Worm (Caenorhabditis elegans) whole organism, L4 larva: ENCODE data around the gene dnj-7.

Experiments
- F26F4.8 ChIP-seq: fragments of 200-800 bp; sonication (Bioruptor generic); conservative IDR thresholded peaks from 2 replicates; pipeline ENCODE4 v1.3.6; 2022; ENCODE audit warnings: missing genetic modification characterization, missing compliant biosample characterization
- F49E8.2 ChIP-seq: sonication (generic microtip); optimal IDR thresholded peaks from 2 replicates; lab custom pipeline; 2016; ENCODE audit warnings: missing compliant biosample characterization, mild to moderate bottlenecking, missing genetic modification characterization, borderline replicate concordance
- R02D3.7 ChIP-seq: fragments of 150-350 bp; sonication (generic microtip); optimal IDR thresholded peaks from 3 replicates; lab custom pipeline; 2014; ENCODE audit warnings: missing biosample characterization, missing genetic modification characterization
- ceh-32 ChIP-seq: sonication (generic microtip); optimal IDR thresholded peaks from 2 replicates; lab custom pipeline; 2016; ENCODE audit warnings: mild to moderate bottlenecking, missing genetic modification characterization, missing compliant biosample characterization; ENCODE audit not compliant: poor library complexity
- egl-43 ChIP-seq: fragments of 200-800 bp; sonication (Bioruptor generic); IDR thresholded peaks from 2 replicates; pipeline ENCODE4 v1.3.6; 2022; ENCODE audit warnings: missing genetic modification reagents, missing genetic modification characterization, missing compliant biosample characterization
- lin-13 ChIP-seq: fragments of 150-350 bp; optimal IDR thresholded peaks from 2 replicates; lab custom pipeline; 2014; ENCODE audit warnings: missing biosample characterization, missing genetic modification reagents, missing genetic modification characterization
- lin-15B ChIP-seq: fragments of 150-350 bp; sonication (generic microtip); optimal IDR thresholded peaks from 3 replicates; lab custom pipeline; 2014; ENCODE audit warnings: missing biosample characterization, missing genetic modification characterization
- nhr-11 ChIP-seq: fragments of 150-350 bp; optimal IDR thresholded peaks from 2 replicates; lab custom pipeline; 2014; ENCODE audit warnings: missing biosample characterization, missing genetic modification characterization
- pqm-1 ChIP-seq: sonication (generic microtip); optimal IDR thresholded peaks from 2 replicates; lab custom pipeline; 2017; ENCODE audit warnings: missing biosample characterization, missing genetic modification characterization
- snpc-4 ChIP-seq: fragments of 150-350 bp; optimal IDR thresholded peaks from 2 replicates; lab custom pipeline; 2014; ENCODE audit warnings: missing biosample characterization, missing genetic modification characterization
- unc-62 ChIP-seq, 3 experiments: fragments of 150-350 bp in 1 of 3; sonication (generic microtip); optimal IDR thresholded peaks in 2 of 3; peaks in 1 of 3; 1 replicate in 1 of 3; 2 replicates in 2 of 3; lab custom pipeline; 2014 to 2017; ENCODE audit warnings: missing biosample characterization in 3 of 3, missing genetic modification characterization in 3 of 3, missing genetic modification reagents in 3 of 3, missing genotype in 1 of 3

DNA sequence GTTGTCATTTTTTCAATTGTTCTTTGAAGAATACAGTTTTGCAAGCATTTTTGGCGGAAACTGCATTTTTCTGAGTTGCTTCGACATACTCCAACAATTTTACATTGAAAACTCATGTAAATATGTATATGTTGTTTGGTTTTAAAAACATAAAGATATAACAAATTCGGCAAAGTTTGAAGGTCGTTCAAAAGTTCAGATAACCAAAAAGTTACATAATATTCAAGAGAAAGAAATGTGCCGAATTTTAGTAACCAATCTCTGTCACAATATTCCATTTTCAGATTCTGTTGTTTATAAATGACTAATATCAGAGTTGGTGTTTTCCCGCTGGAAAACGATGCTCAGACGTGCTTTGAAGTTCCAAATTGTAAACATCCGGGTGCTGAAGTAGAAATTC, 12.1 kb downstream of the dnj-7 start, which contains the start of gene ZK867.2:
- TF ChIP-seq nhr-11 (tag; lab: Kevin White, UChicago) (no peak), unc-62 (GFP tag; optimal IDR thresholded peaks at IDR 0.05 in 1 of 2; lab: Kevin White, UChicago) (no peak), unc-62 (tag; optimal IDR thresholded peaks at IDR 0.05; lab: Kevin White, UChicago) (no peak), F49E8.2 (tag; lab: Kevin White, UChicago) (no peak), R02D3.7 (tag; lab: Kevin White, UChicago) (no peak), ceh-32 (no peak), F26F4.8 (GFP tag; lab: Robert Waterston, UW) (no peak), lin-13 (GFP tag; lab: Kevin White, UChicago) (no peak), lin-15B (tag; lab: Kevin White, UChicago) (no peak), snpc-4 (tag; lab: Kevin White, UChicago) (no peak), egl-43 (GFP tag; lab: Robert Waterston, UW) (no peak), pqm-1 (tag; lab: Kevin White, UChicago) (no peak)
